Worm (Caenorhabditis elegans) whole organism, L1 larva: ENCODE data around the gene ethe-1.

Experiments
- ceh-82 ChIP-seq, 3 experiments: fragments of 150-350 bp in 1 of 3; sonication (generic microtip) in 2 of 3; optimal IDR thresholded peaks; 2 replicates each; lab custom pipeline; 2014 to 2017; ENCODE audit warnings: missing biosample characterization in 3 of 3, missing genetic modification characterization in 3 of 3
- dpl-1 ChIP-seq, 3 experiments: fragments of 150-350 bp in 2 of 3; sonication (generic microtip) in 1 of 3; optimal IDR thresholded peaks; 2 replicates each; lab custom pipeline; 2014 to 2017; ENCODE audit warnings: missing biosample characterization in 3 of 3, missing genetic modification characterization in 3 of 3, missing genetic modification reagents in 3 of 3
- egl-13 ChIP-seq: sonication (generic microtip); optimal IDR thresholded peaks from 2 replicates; lab custom pipeline; 2016; ENCODE audit warnings: missing genotype, missing genetic modification reagents, missing genetic modification characterization, missing compliant biosample characterization
- elt-3 ChIP-seq, 6 experiments: fragments of 150-350 bp in 1 of 6; sonication (generic microtip); optimal IDR thresholded peaks; 2 replicates each; lab custom pipeline; 2017 to 2018; ENCODE audit warnings: missing biosample characterization in 6 of 6, missing genetic modification characterization in 6 of 6, inconsistent platforms in 1 of 6
- ets-5 ChIP-seq: fragments of 200-800 bp; sonication (Bioruptor generic); IDR thresholded peaks from 2 replicates; pipeline ENCODE4 v1.3.6; 2022; ENCODE audit warnings: missing genetic modification characterization, missing compliant biosample characterization
- isw-1 ChIP-seq: fragments of 200-800 bp; sonication (Bioruptor generic); IDR thresholded peaks from 2 replicates; pipeline ENCODE4 v1.3.6; 2022; ENCODE audit warnings: missing genetic modification characterization, missing compliant biosample characterization
- lsy-2 ChIP-seq, 2 experiments: fragments of 150-350 bp; optimal IDR thresholded peaks; 2 replicates each; lab custom pipeline; 2014; ENCODE audit warnings: missing biosample characterization in 2 of 2, missing genetic modification characterization in 2 of 2
- mep-1 ChIP-seq: fragments of 150-350 bp; optimal IDR thresholded peaks from 2 replicates; lab custom pipeline; 2014; ENCODE audit warnings: missing biosample characterization, missing genetic modification characterization
- skn-1 ChIP-seq: fragments of 150-350 bp; optimal IDR thresholded peaks from 2 replicates; lab custom pipeline; 2014; ENCODE audit warnings: missing biosample characterization, missing genetic modification characterization
- unc-62 ChIP-seq: fragments of 150-350 bp; optimal IDR thresholded peaks from 2 replicates; lab custom pipeline; 2014; ENCODE audit warnings: missing biosample characterization, missing genetic modification reagents, missing genetic modification characterization
- ztf-11 ChIP-seq, 2 experiments: sonication (generic microtip); optimal IDR thresholded peaks; 2 replicates each; lab custom pipeline; 2016 to 2017; ENCODE audit warnings: missing genetic modification characterization in 2 of 2, missing biosample characterization in 1 of 2, missing compliant biosample characterization in 1 of 2

DNA sequence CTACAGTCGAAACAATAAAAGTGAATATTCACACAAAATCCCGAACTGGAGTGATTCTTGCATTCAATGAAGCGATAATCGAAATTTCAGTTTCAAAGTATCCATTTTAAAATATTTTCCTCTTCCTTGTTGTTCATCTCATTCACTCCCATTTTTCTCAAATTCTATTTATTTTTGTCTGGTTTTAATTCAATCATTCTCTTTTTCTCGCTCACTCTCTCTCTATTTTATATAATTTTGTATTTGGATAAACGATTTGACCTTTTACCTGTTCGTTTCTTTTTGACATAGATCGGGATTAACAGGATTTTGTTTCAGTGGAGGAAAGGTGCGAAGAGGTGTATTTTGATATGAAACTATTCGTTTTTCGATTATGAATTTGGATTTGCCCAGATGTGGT, 37.4 kb upstream of the ethe-1 start, which contains the start of gene T05A1.5:
- TF ChIP-seq skn-1 (tag; lab: Kevin White, UChicago): no peak
- no peak for TF ChIP-seq elt-3 (tag; optimal IDR thresholded peaks at IDR 0.05; lab: Kevin White, UChicago)
- no peak for TF ChIP-seq ets-5 (GFP tag; lab: Robert Waterston, UW)
- no peak for TF ChIP-seq ceh-82 (tag; optimal IDR thresholded peaks at IDR 0.05; lab: Kevin White, UChicago)
- TF ChIP-seq lsy-2 (tag; optimal IDR thresholded peaks at IDR 0.05; lab: Kevin White, UChicago): no peak
- no peak for TF ChIP-seq dpl-1 (GFP tag; optimal IDR thresholded peaks at IDR 0.05; lab: Kevin White, UChicago)
- no peak for TF ChIP-seq ztf-11 (tag; optimal IDR thresholded peaks at IDR 0.05; lab: Kevin White, UChicago)
- TF ChIP-seq unc-62 (GFP tag; lab: Kevin White, UChicago): no peak
- TF ChIP-seq mep-1 (tag; lab: Kevin White, UChicago): no peak
- TF ChIP-seq isw-1: no peak
- TF ChIP-seq egl-13 (tag; lab: Kevin White, UChicago): no peak
